Fruit fly (Drosophila melanogaster): ENCODE results near the gene Mob2.

DNA sequence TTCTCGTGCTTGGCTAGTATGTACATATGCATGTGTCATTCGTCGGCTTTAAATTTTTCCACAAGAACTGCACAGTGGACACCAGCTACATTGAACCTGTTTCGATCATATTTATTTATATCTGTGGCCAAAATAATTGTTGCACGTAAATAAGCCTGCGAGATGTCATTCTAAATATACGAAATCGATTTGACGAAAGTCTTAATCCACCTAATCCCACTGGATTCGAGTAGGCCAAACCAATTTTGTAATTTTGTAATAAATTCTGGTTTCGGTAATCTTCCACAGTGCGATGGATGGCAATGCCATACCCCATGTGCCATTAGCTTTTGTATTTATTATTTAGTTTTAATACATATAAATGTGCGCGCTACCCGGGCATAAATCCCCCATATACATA lies 19.1 kb downstream of the Mob2 start:
- TF ChIP-seq h (GFP tag; optimal IDR thresholded peaks at IDR 0.05) (no peak), brk (GFP tag; optimal IDR thresholded peaks at IDR 0.05) (no peak)

All from whole organism, wandering third instar larva.